Worm (Caenorhabditis elegans) whole organism, late embryonic: Measurements from ENCODE around the gene str-229.

Experiments
- C38D4.7 ChIP-seq: fragments of 200-800 bp; sonication (Bioruptor generic); optimal IDR thresholded peaks from 2 replicates; lab custom pipeline; 2018; ENCODE audit warnings: mild to moderate bottlenecking, missing genetic modification characterization, moderate library complexity, missing compliant biosample characterization
- K02D7.2 ChIP-seq: sonication (generic microtip); optimal IDR thresholded peaks from 2 replicates; lab custom pipeline; 2017; ENCODE audit warnings: mild to moderate bottlenecking, missing genetic modification characterization, missing compliant biosample characterization
- K09A11.1 ChIP-seq: sonication (generic microtip); optimal IDR thresholded peaks from 2 replicates; lab custom pipeline; 2017; ENCODE audit warnings: antibody characterized with exemption, mild to moderate bottlenecking, missing genetic modification characterization, missing compliant biosample characterization; ENCODE audit not compliant: insufficient read depth
- T23F11.4 ChIP-seq: fragments of 200-800 bp; sonication (Bioruptor generic); optimal IDR thresholded peaks from 2 replicates; lab custom pipeline; 2018; ENCODE audit warnings: mild to moderate bottlenecking, missing genetic modification characterization, missing compliant biosample characterization
- Y22D7AL.16 ChIP-seq: sonication (generic microtip); optimal IDR thresholded peaks from 2 replicates; lab custom pipeline; 2016; ENCODE audit warnings: missing genetic modification characterization, missing compliant biosample characterization
- ahr-1 ChIP-seq: sonication (generic microtip); optimal IDR thresholded peaks from 2 replicates; lab custom pipeline; 2016; ENCODE audit warnings: missing genetic modification characterization, missing compliant biosample characterization
- ceh-14 ChIP-seq: sonication (generic microtip); optimal IDR thresholded peaks from 2 replicates; lab custom pipeline; 2016; ENCODE audit warnings: missing genotype, missing genetic modification characterization, missing compliant biosample characterization
- ceh-19 ChIP-seq: fragments of 200-800 bp; sonication (Bioruptor generic); optimal IDR thresholded peaks from 2 replicates; lab custom pipeline; 2018; ENCODE audit warnings: mild to moderate bottlenecking, missing genetic modification characterization, missing compliant biosample characterization
- ceh-22 ChIP-seq: sonication (generic microtip); optimal IDR thresholded peaks from 2 replicates; lab custom pipeline; 2017; ENCODE audit warnings: missing biosample characterization, missing genetic modification characterization
- ceh-24 ChIP-seq: sonication (generic microtip); optimal IDR thresholded peaks from 2 replicates; lab custom pipeline; 2016; ENCODE audit warnings: mild to moderate bottlenecking, missing genetic modification characterization, missing compliant biosample characterization
- ceh-30 ChIP-seq: fragments of 150-350 bp; optimal IDR thresholded peaks from 2 replicates; lab custom pipeline; 2014; ENCODE audit warnings: missing biosample characterization, missing genetic modification characterization
- ceh-31 ChIP-seq: sonication (generic microtip); optimal IDR thresholded peaks from 2 replicates; lab custom pipeline; 2016; ENCODE audit warnings: missing genetic modification characterization, missing compliant biosample characterization
- ceh-34 ChIP-seq: sonication (generic microtip); optimal IDR thresholded peaks from 2 replicates; lab custom pipeline; 2016; ENCODE audit warnings: mild to moderate bottlenecking, missing genetic modification characterization, missing compliant biosample characterization
- ceh-45 ChIP-seq: fragments of 200-800 bp; sonication (Bioruptor generic); IDR thresholded peaks from 2 replicates; pipeline ENCODE4 v1.3.6; 2022; ENCODE audit warnings: missing genetic modification reagents, missing genetic modification characterization, missing compliant biosample characterization
- ceh-48 ChIP-seq: sonication (generic microtip); optimal IDR thresholded peaks from 2 replicates; lab custom pipeline; 2016; ENCODE audit warnings: missing genetic modification characterization, inconsistent platforms, missing compliant biosample characterization
- ceh-9 ChIP-seq: sonication (generic microtip); optimal IDR thresholded peaks from 2 replicates; lab custom pipeline; 2016; ENCODE audit warnings: mild to moderate bottlenecking, missing genetic modification characterization, inconsistent platforms, missing compliant biosample characterization
- che-1 ChIP-seq: sonication (generic microtip); optimal IDR thresholded peaks from 2 replicates; lab custom pipeline; 2016; ENCODE audit warnings: mild to moderate bottlenecking, missing genetic modification characterization, missing compliant biosample characterization
- dmd-4 ChIP-seq: sonication (generic microtip); optimal IDR thresholded peaks from 2 replicates; lab custom pipeline; 2016; ENCODE audit warnings: borderline replicate concordance, missing genetic modification characterization, missing compliant biosample characterization
- dve-1 ChIP-seq: sonication (generic microtip); optimal IDR thresholded peaks from 2 replicates; lab custom pipeline; 2017; ENCODE audit warnings: antibody characterized with exemption, mild to moderate bottlenecking, missing genetic modification characterization, missing compliant biosample characterization
- ets-4 ChIP-seq: sonication (generic microtip); optimal IDR thresholded peaks from 2 replicates; lab custom pipeline; 2016; ENCODE audit warnings: missing genetic modification characterization, missing compliant biosample characterization
- eyg-1 ChIP-seq: sonication (generic microtip); optimal IDR thresholded peaks from 2 replicates; lab custom pipeline; 2016; ENCODE audit warnings: missing genotype, missing genetic modification characterization, missing compliant biosample characterization
- fax-1 ChIP-seq: sonication (generic microtip); optimal IDR thresholded peaks from 2 replicates; lab custom pipeline; 2016; ENCODE audit warnings: missing genotype, missing genetic modification characterization, missing compliant biosample characterization
- fkh-10 ChIP-seq: fragments of 150-350 bp; optimal IDR thresholded peaks from 2 replicates; lab custom pipeline; 2014; ENCODE audit warnings: missing biosample characterization, missing genetic modification reagents, missing genetic modification characterization
- fkh-6 ChIP-seq: sonication (generic microtip); optimal IDR thresholded peaks from 2 replicates; lab custom pipeline; 2016; ENCODE audit warnings: missing genetic modification characterization, missing compliant biosample characterization
- hlh-8 ChIP-seq: sonication (generic microtip); optimal IDR thresholded peaks from 2 replicates; lab custom pipeline; 2016; ENCODE audit warnings: missing genotype, missing genetic modification characterization, missing compliant biosample characterization
- lin-11 ChIP-seq: fragments of 200-800 bp; sonication (Bioruptor generic); optimal IDR thresholded peaks from 2 replicates; lab custom pipeline; 2018; ENCODE audit warnings: mild to moderate bottlenecking, missing genetic modification characterization, missing compliant biosample characterization
- madf-2 ChIP-seq: sonication (generic microtip); optimal IDR thresholded peaks from 2 replicates; lab custom pipeline; 2017; ENCODE audit warnings: missing genetic modification characterization, missing compliant biosample characterization
- mec-3 ChIP-seq: sonication (generic microtip); optimal IDR thresholded peaks from 2 replicates; lab custom pipeline; 2016; ENCODE audit warnings: borderline replicate concordance, missing genetic modification characterization, missing compliant biosample characterization
- nhr-11 ChIP-seq: fragments of 150-350 bp; optimal IDR thresholded peaks from 2 replicates; lab custom pipeline; 2014; ENCODE audit warnings: missing biosample characterization, missing genetic modification characterization
- nhr-232 ChIP-seq: sonication (generic microtip); optimal IDR thresholded peaks from 2 replicates; lab custom pipeline; 2016; ENCODE audit warnings: missing genetic modification characterization, missing compliant biosample characterization
- odd-2 ChIP-seq: sonication (generic microtip); optimal IDR thresholded peaks from 2 replicates; lab custom pipeline; 2017; ENCODE audit warnings: antibody characterized with exemption, mild to moderate bottlenecking, missing genetic modification characterization, missing compliant biosample characterization
- pax-1 ChIP-seq: fragments of 150-350 bp; optimal IDR thresholded peaks from 2 replicates; lab custom pipeline; 2014; ENCODE audit warnings: missing biosample characterization, missing genetic modification characterization
- pha-4 ChIP-seq: fragments of 150-350 bp; optimal IDR thresholded peaks from 2 replicates; lab custom pipeline; 2018; ENCODE audit warnings: missing biosample characterization, missing genetic modification reagents, missing genetic modification characterization
- pqm-1 ChIP-seq: sonication (generic microtip); optimal IDR thresholded peaks from 2 replicates; lab custom pipeline; 2016; ENCODE audit warnings: missing genetic modification characterization, missing compliant biosample characterization
- pros-1 ChIP-seq: fragments of 150-350 bp; optimal IDR thresholded peaks from 2 replicates; lab custom pipeline; 2014; ENCODE audit warnings: missing biosample characterization, missing genetic modification reagents, missing genetic modification characterization
- ref-2 ChIP-seq: sonication (generic microtip); optimal IDR thresholded peaks from 2 replicates; lab custom pipeline; 2016; ENCODE audit warnings: missing genetic modification characterization, missing compliant biosample characterization
- rnt-1 ChIP-seq: sonication (generic microtip); optimal IDR thresholded peaks from 2 replicates; lab custom pipeline; 2016; ENCODE audit warnings: missing genetic modification characterization, missing compliant biosample characterization
- sox-2 ChIP-seq: fragments of 200-800 bp; sonication (Bioruptor generic); IDR thresholded peaks from 2 replicates; pipeline ENCODE4 v1.3.6; 2022; ENCODE audit warnings: missing genetic modification reagents, missing genetic modification characterization, missing compliant biosample characterization
- sox-4 ChIP-seq: sonication (generic microtip); optimal IDR thresholded peaks from 2 replicates; lab custom pipeline; 2017; ENCODE audit warnings: mild to moderate bottlenecking, missing genetic modification characterization, inconsistent platforms, missing compliant biosample characterization
- syd-9 ChIP-seq: sonication (generic microtip); optimal IDR thresholded peaks from 2 replicates; lab custom pipeline; 2016; ENCODE audit warnings: mild to moderate bottlenecking, missing genetic modification characterization, moderate library complexity, missing compliant biosample characterization
- ttx-3 ChIP-seq: sonication (generic microtip); optimal IDR thresholded peaks from 2 replicates; lab custom pipeline; 2016; ENCODE audit warnings: missing genetic modification reagents, missing genetic modification characterization, missing compliant biosample characterization
- unc-3 ChIP-seq, 2 experiments: fragments of 200-800 bp in 1 of 2; sonication (Bioruptor generic) in 1 of 2; sonication (generic microtip) in 1 of 2; conservative IDR thresholded peaks in 1 of 2; optimal IDR thresholded peaks in 1 of 2; 2 replicates each; pipeline versions ENCODE4 v1.3.6 to Lab custom; 2016 to 2022; ENCODE audit warnings: missing compliant biosample characterization in 2 of 2, missing genetic modification characterization in 2 of 2, missing genetic modification reagents in 1 of 2
- unc-55 ChIP-seq: sonication (generic microtip); optimal IDR thresholded peaks from 2 replicates; lab custom pipeline; 2017; ENCODE audit warnings: missing biosample characterization, missing genetic modification reagents, missing genetic modification characterization
- ztf-16 ChIP-seq: sonication (generic microtip); optimal IDR thresholded peaks from 2 replicates; lab custom pipeline; 2017; ENCODE audit warnings: missing genetic modification characterization, missing compliant biosample characterization

str-229 gene

ce11 chrV:3896018-3896417, 6.3 kb downstream of the str-229 start:
- TF ChIP-seq ref-2 (tag; lab: Kevin White, UChicago): no peak
- no peak for TF ChIP-seq Y22D7AL.16
- TF ChIP-seq nhr-11 (tag; lab: Kevin White, UChicago): no peak
- TF ChIP-seq K09A11.1 (tag; lab: Kevin White, UChicago): no peak
- TF ChIP-seq ets-4 (tag; lab: Kevin White, UChicago): no peak
- TF ChIP-seq ceh-45 (GFP tag; lab: Robert Waterston, UW): no peak
- no peak for TF ChIP-seq unc-3 (GFP tag; conservative IDR thresholded peaks at IDR 0.05; lab: Robert Waterston, UW)
- no peak for TF ChIP-seq unc-3 (tag; optimal IDR thresholded peaks at IDR 0.05; lab: Kevin White, UChicago)
- no peak for TF ChIP-seq T23F11.4 (GFP tag; lab: Kevin White, UChicago)
- no peak for TF ChIP-seq dmd-4 (tag; lab: Kevin White, UChicago)
- no peak for TF ChIP-seq ceh-19
- TF ChIP-seq ceh-9 (tag; lab: Kevin White, UChicago): no peak
- no peak for TF ChIP-seq ceh-34 (tag; lab: Kevin White, UChicago)
- TF ChIP-seq fkh-10 (GFP tag; lab: Kevin White, UChicago): no peak
- no peak for TF ChIP-seq hlh-8
- no peak for TF ChIP-seq fkh-6 (tag; lab: Kevin White, UChicago)
- no peak for TF ChIP-seq madf-2 (tag; lab: Kevin White, UChicago)
- no peak for TF ChIP-seq mec-3 (tag; lab: Kevin White, UChicago)
- TF ChIP-seq ceh-14 (tag; lab: Kevin White, UChicago): no peak
- no peak for TF ChIP-seq pha-4 (tag; lab: Kevin White, UChicago)

ce11 chrV:3894661-3895060, 7.7 kb downstream of the str-229 start, which contains the start of gene sre-9:
TSS of gene sre-9 (plus strand) at chrV:3894961.
- TF ChIP-seq odd-2 (tag; lab: Kevin White, UChicago) (no peak), dve-1 (tag; lab: Kevin White, UChicago) (no peak), che-1 (tag; lab: Kevin White, UChicago) (no peak), ceh-22 (tag; lab: Kevin White, UChicago) (no peak), sox-2 (GFP tag; lab: Robert Waterston, UW) (no peak), mec-3 (tag; lab: Kevin White, UChicago) (no peak)
- TF ChIP-seq, all 69 proteins: peak for 0

ce11 chrV:3892361-3892904, 9.9 kb downstream of the str-229 start, which contains the start of gene C17E7.4:
TSS of gene C17E7.4 (plus strand) at chrV:3892854.
- TF ChIP-seq hlh-8 (no peak), sox-4 (tag; lab: Kevin White, UChicago) (no peak), K09A11.1 (tag; lab: Kevin White, UChicago) (no peak), ceh-45 (GFP tag; lab: Robert Waterston, UW) (no peak), C38D4.7 (no peak), dve-1 (tag; lab: Kevin White, UChicago) (no peak), che-1 (tag; lab: Kevin White, UChicago) (no peak), ceh-24 (tag; lab: Kevin White, UChicago) (no peak), ceh-48 (no peak), odd-2 (tag; lab: Kevin White, UChicago) (no peak), ttx-3 (tag; lab: Kevin White, UChicago) (no peak), dmd-4 (tag; lab: Kevin White, UChicago) (no peak), ref-2 (tag; lab: Kevin White, UChicago) (no peak), pha-4 (tag; lab: Kevin White, UChicago) (no peak), pqm-1 (tag; lab: Kevin White, UChicago) (no peak), nhr-232 (tag; lab: Kevin White, UChicago) (no peak), fkh-6 (tag; lab: Kevin White, UChicago) (no peak), nhr-11 (tag; lab: Kevin White, UChicago) (no peak), unc-55 (GFP tag; lab: Kevin White, UChicago) (no peak)

- TF ChIP-seq ahr-1 (tag; lab: Kevin White, UChicago) (no peak), syd-9 (no peak), rnt-1 (tag; lab: Kevin White, UChicago) (no peak), eyg-1 (tag; lab: Kevin White, UChicago) (no peak), ceh-31 (no peak), ceh-30 (no peak), fax-1 (no peak), pax-1 (tag; lab: Kevin White, UChicago) (no peak), pqm-1 (tag; lab: Kevin White, UChicago) (no peak), K02D7.2 (tag; lab: Kevin White, UChicago) (no peak), lin-11 (tag; lab: Kevin White, UChicago) (no peak), ztf-16 (no peak), madf-2 (tag; lab: Kevin White, UChicago) (no peak), ceh-22 (tag; lab: Kevin White, UChicago) (no peak), nhr-232 (tag; lab: Kevin White, UChicago) (no peak), pros-1 (tag; lab: Kevin White, UChicago) (no peak), ceh-48 (no peak)
Measured at ce11 chrV:3891919-3892318, 10.4 kb downstream of the str-229 start, which contains the start of gene C17E7.12. TSS of gene C17E7.12 (minus strand) at chrV:3892019.
